Fruit fly (Drosophila melanogaster) Kc167 (cell line): ENCODE results near the gene EndoA.

Source experiments
- Sin3A ChIP-seq: fragments of >200 bp; optimal IDR thresholded peaks from 2 replicates; lab custom pipeline; 2018; ENCODE audit warnings: missing external identifiers
- h ChIP-seq: fragments of >200 bp; optimal IDR thresholded peaks from 3 replicates; lab custom pipeline; 2018; ENCODE audit warnings: missing external identifiers
- insv ChIP-seq: fragments of >200 bp; optimal IDR thresholded peaks from 3 replicates; lab custom pipeline; 2018; ENCODE audit warnings: missing external identifiers
- psq ChIP-seq: fragments of >200 bp; optimal IDR thresholded peaks from 2 replicates; lab custom pipeline; 2017; ENCODE audit warnings: missing external identifiers

DNA sequence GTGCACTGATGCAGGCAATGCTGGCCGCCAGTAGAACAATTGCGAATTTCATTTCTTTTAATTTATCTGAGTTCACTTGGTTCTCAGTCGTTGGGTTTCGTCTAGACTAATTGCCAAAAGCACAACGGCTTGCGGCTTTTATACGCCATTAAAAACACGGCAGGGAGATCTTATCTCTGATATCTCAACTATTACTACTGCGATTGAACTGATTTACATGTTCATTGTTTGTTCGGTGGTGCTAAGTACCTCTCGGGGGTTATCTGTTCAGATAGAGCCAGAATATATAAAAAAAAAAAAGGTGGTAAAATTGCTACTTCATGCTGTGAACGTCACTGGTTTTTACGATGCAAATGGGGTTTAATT lies 871 bp upstream of the EndoA start, which contains the start of gene CG14292:
- TF ChIP-seq Sin3A (no peak), insv (lab: Kevin White, UChicago) (no peak), h (lab: Kevin White, UChicago) (no peak), psq (lab: Kevin White, UChicago) (no peak)
